Worm (Caenorhabditis elegans) whole organism, early embryonic: ENCODE data around the gene Y49E10.21.

Experiments used
- ama-1 ChIP-seq: fragments of 150-350 bp; optimal IDR thresholded peaks from 2 replicates; lab custom pipeline; 2014
- ceh-13 ChIP-seq: fragments of 200-800 bp; sonication (Bioruptor generic); optimal IDR thresholded peaks from 2 replicates; lab custom pipeline; 2018; ENCODE audit warnings: mild to moderate bottlenecking, missing genetic modification characterization, missing compliant biosample characterization
- ceh-36 ChIP-seq: sonication (generic microtip); optimal IDR thresholded peaks from 2 replicates; lab custom pipeline; 2016; ENCODE audit warnings: missing genetic modification characterization, inconsistent platforms, missing compliant biosample characterization
- ets-7 ChIP-seq: sonication (generic microtip); optimal IDR thresholded peaks from 2 replicates; lab custom pipeline; 2016; ENCODE audit warnings: missing genotype, missing genetic modification characterization, missing compliant biosample characterization
- hmbx-1 ChIP-seq: sonication (generic microtip); optimal IDR thresholded peaks from 2 replicates; lab custom pipeline; 2016; ENCODE audit warnings: mild to moderate bottlenecking, missing genetic modification characterization, missing compliant biosample characterization
- hmg-4 ChIP-seq: fragments of 200-800 bp; sonication (Bioruptor generic); optimal IDR thresholded peaks from 2 replicates; lab custom pipeline; 2018; ENCODE audit warnings: mild to moderate bottlenecking, missing genetic modification characterization, missing compliant biosample characterization
- hnd-1 ChIP-seq: sonication (generic microtip); optimal IDR thresholded peaks from 2 replicates; lab custom pipeline; 2016; ENCODE audit warnings: missing genetic modification characterization, missing compliant biosample characterization
- pes-1 ChIP-seq: fragments of 200-800 bp; sonication (Bioruptor generic); IDR thresholded peaks from 2 replicates; pipeline ENCODE4 v1.3.6; 2022; ENCODE audit warnings: missing genetic modification reagents, missing genetic modification characterization, missing compliant biosample characterization
- tra-4 ChIP-seq: sonication (generic microtip); optimal IDR thresholded peaks from 2 replicates; lab custom pipeline; 2017; ENCODE audit warnings: missing genetic modification characterization, missing compliant biosample characterization

DNA sequence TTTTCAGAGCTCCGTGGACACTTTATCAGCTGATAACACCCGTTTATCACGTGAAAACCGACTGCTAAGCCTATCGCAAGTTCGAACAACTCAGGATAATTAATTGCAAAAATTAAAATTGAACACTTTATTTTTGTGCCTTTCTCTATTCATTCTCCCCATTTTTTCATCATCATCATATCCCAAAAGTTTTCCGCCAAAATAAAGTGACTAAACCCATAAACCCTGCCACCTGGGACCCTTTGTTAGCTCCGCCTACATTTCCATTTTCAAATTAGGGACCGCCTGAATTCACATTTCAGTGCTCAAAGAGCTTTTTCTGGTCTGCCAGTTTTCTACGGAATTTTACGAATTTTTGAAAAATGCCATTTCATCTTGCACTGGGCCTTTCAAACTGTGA lies 27.0 kb downstream of the Y49E10.21 start, which contains the start of gene arrd-16:
- TF ChIP-seq ceh-13 (GFP tag; lab: Kevin White, UChicago) (no peak), hnd-1 (tag; lab: Kevin White, UChicago) (no peak), ets-7 (no peak), pes-1 (GFP tag; lab: Robert Waterston, UW) (no peak), hmg-4 (GFP tag; lab: Kevin White, UChicago) (no peak), hmbx-1 (tag; lab: Kevin White, UChicago) (no peak), ama-1 (lab: Kevin White, UChicago) (no peak), tra-4 (no peak), ceh-36 (no peak)
